Worm (Caenorhabditis elegans): ENCODE results near the gene lgc-58.

lgc-58 gene

ce11 chrX:6075209-6075608, at the start of gene lgc-58:
Gene lgc-58, plus strand, starts transcription at chrX:6075509.
- TF ChIP-seq cebp-1 (GFP tag; IDR thresholded peaks at IDR 0.05) (no peak), cebp-1 (tag; optimal IDR thresholded peaks at IDR 0.05) (no peak), tbp1 (GFP tag; optimal IDR thresholded peaks at IDR 0.05) (no peak), F52B5.7 (tag; optimal IDR thresholded peaks at IDR 0.05) (no peak), dpl-1 (GFP tag; optimal IDR thresholded peaks at IDR 0.05) (no peak), xnd-1 (tag; optimal IDR thresholded peaks at IDR 0.05) (no peak), lin-35 (GFP tag; optimal IDR thresholded peaks at IDR 0.05) (no peak), tbx-9 (tag; optimal IDR thresholded peaks at IDR 0.05; ENCODE audit: borderline replicate concordance) (no peak), ztf-22 (GFP tag; optimal IDR thresholded peaks at IDR 0.05) (no peak)

ce11 chrX:6026732-6027528, 48.4 kb upstream of the lgc-58 start:
- TF ChIP-seq ceh-91 (GFP tag; IDR thresholded peaks at IDR 0.05) (no peak), mel-28 (tag; optimal IDR thresholded peaks at IDR 0.05; ENCODE audit: borderline replicate concordance) (no peak), zfh-2 (GFP tag; conservative IDR thresholded peaks at IDR 0.05) (no peak), ets-4 (GFP tag; optimal IDR thresholded peaks at IDR 0.05) (no peak), athp-1 (tag; optimal IDR thresholded peaks at IDR 0.05) (no peak), nhr-80 (tag; optimal IDR thresholded peaks at IDR 0.05) (peak; percentile 45)

ce11 chrX:6029075-6029474, 46.2 kb upstream of the lgc-58 start:
- TF ChIP-seq hmg-20 (GFP tag; IDR thresholded peaks at IDR 0.05) (no peak), let-526 (GFP tag; IDR thresholded peaks at IDR 0.05) (no peak), C06A6.2 (GFP tag; conservative IDR thresholded peaks at IDR 0.05) (no peak), mel-28 (tag; optimal IDR thresholded peaks at IDR 0.05; ENCODE audit: borderline replicate concordance) (no peak), zfh-2 (GFP tag; conservative IDR thresholded peaks at IDR 0.05) (no peak), hsf-1 (GFP tag; IDR thresholded peaks at IDR 0.05) (no peak), tlf-1 (GFP tag; optimal IDR thresholded peaks at IDR 0.05) (no peak), T26A5.8 (tag; optimal IDR thresholded peaks at IDR 0.05) (no peak), die-1 (tag; optimal IDR thresholded peaks at IDR 0.05) (no peak), ztf-22 (GFP tag; optimal IDR thresholded peaks at IDR 0.05) (no peak), chd-7 (tag; optimal IDR thresholded peaks at IDR 0.05) (no peak), ceh-58 (GFP tag; IDR thresholded peaks at IDR 0.05) (no peak), F57A8.1 (GFP tag; optimal IDR thresholded peaks at IDR 0.05) (no peak), lsl-1 (GFP tag; optimal IDR thresholded peaks at IDR 0.05) (no peak), repo-1 (tag; optimal IDR thresholded peaks at IDR 0.05) (no peak), tbx-9 (tag; optimal IDR thresholded peaks at IDR 0.05; ENCODE audit: borderline replicate concordance) (no peak), F37B4.10 (GFP tag; IDR thresholded peaks at IDR 0.05) (no peak), dox-1 (GFP tag; IDR thresholded peaks at IDR 0.05) (no peak)

DNA sequence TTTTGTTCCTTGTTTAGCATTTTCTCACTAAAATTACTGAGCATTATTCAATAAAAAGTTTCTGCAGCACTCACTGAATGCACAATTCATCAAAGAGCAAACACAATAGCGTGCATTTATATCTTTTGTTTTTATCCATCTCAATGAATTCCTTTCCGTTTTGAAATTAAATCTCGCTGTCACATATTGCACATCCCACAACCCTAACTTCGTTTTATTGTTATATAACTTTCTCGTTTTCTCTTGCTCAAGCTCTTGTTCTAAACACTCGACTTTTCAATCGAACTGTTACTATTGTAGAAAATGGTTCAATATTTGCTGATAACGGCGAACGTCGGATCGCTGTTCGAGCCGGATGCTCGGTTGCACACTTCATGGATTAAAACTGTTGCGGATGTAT, 44.1 kb upstream of the lgc-58 start, which contains the start of gene ipp-5:
ipp-5 (plus strand) TSS at position 301 of the 400 bp plus-strand sequence.
- TF ChIP-seq ceh-91 (GFP tag; IDR thresholded peaks at IDR 0.05), result no peak
- no peak for TF ChIP-seq ztf-28 (GFP tag; IDR thresholded peaks at IDR 0.05)
- no peak for TF ChIP-seq F33H1.4 (GFP tag; IDR thresholded peaks at IDR 0.05)
- no peak for TF ChIP-seq F22D6.2 (tag; optimal IDR thresholded peaks at IDR 0.05)
- TF ChIP-seq mel-28 (tag; optimal IDR thresholded peaks at IDR 0.05; ENCODE audit: borderline replicate concordance), result no peak
- TF ChIP-seq cebp-2 (GFP tag; IDR thresholded peaks at IDR 0.05), result no peak
- no peak for TF ChIP-seq cebp-1 (GFP tag; IDR thresholded peaks at IDR 0.05)
- no peak for TF ChIP-seq cebp-1 (tag; optimal IDR thresholded peaks at IDR 0.05)
- TF ChIP-seq snpc-1.3 (tag; optimal IDR thresholded peaks at IDR 0.05; ENCODE audit: insufficient read depth), result no peak
- TF ChIP-seq madf-3 (GFP tag; IDR thresholded peaks at IDR 0.05), result no peak
- TF ChIP-seq him-1 (tag; optimal IDR thresholded peaks at IDR 0.05), result no peak

All from whole organism, young adult.